Worm (Caenorhabditis elegans): ENCODE results near the gene daf-3.

The daf-3 gene

ce11 chrX:790593-790992 is 34.7 kb downstream of the daf-3 start:
- no peak for TF ChIP-seq nhr-237 (tag; optimal IDR thresholded peaks at IDR 0.05)
- no peak for TF ChIP-seq nhr-48 (tag; optimal IDR thresholded peaks at IDR 0.05)
- TF ChIP-seq Y75B8A.6 (GFP tag; IDR thresholded peaks at IDR 0.05) = no peak
- peak; percentile 92 for TF ChIP-seq aha-1 (tag)

- no peak for TF ChIP-seq saeg-2 (GFP tag; IDR thresholded peaks at IDR 0.05)
- no peak for TF ChIP-seq dve-1 (tag; optimal IDR thresholded peaks at IDR 0.05; ENCODE audit: insufficient read depth)
- no peak for TF ChIP-seq php-3 (GFP tag; IDR thresholded peaks at IDR 0.05)
- peak in 1 of 2 experiments; percentile 94 for TF ChIP-seq unc-62 (GFP tag; optimal IDR thresholded peaks at IDR 0.05 in 1 of 2)
- TF ChIP-seq unc-62 (tag; optimal IDR thresholded peaks at IDR 0.05) = no peak
Observed at ce11 chrX:789848-790247, 35.4 kb downstream of the daf-3 start.

DNA sequence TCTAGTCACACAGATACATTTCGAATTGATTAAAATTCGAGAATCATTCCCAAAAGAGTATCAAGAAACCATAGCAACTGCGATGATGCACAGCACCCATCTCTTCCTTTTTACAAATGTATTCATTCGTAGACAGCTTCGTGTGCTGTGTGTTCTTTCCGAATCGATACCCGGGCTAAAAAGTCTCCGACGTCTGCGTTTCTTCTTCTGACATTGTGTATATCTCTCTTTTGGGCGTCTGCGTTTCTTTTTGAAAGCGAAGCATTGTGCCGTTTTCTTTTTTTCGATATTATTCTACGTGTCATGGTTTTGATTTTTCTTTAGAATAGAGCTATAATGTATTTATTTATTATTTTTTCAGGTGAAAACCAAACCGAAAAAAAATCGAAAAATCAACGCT is 37.3 kb downstream of the daf-3 start, which contains the start of gene attf-5:
Gene attf-5, plus strand, starts transcription at position 362 of the 400 bp plus-strand sequence.
- no peak for TF ChIP-seq ZK337.2 (GFP tag; IDR thresholded peaks at IDR 0.05)
- peak; percentile 18 for TF ChIP-seq ceh-28 (tag; optimal IDR thresholded peaks at IDR 0.05)

- peak; percentile 36 for TF ChIP-seq F37D6.2 (tag; optimal IDR thresholded peaks at IDR 0.05)
- TF ChIP-seq F10B5.3 (tag; optimal IDR thresholded peaks at IDR 0.05) = peak; percentile 81
- TF ChIP-seq Y105C5A.15 (GFP tag; IDR thresholded peaks at IDR 0.05) = no peak
- TF ChIP-seq attf-4 (tag; optimal IDR thresholded peaks at IDR 0.05) = no peak
- 0 out of 2 replicates have a peak, but pooled peaks have one; percentile 30 for TF ChIP-seq hmg-1.1 (GFP tag; IDR thresholded peaks at IDR 0.05)
- TF ChIP-seq nhr-11 (tag; optimal IDR thresholded peaks at IDR 0.05) = no peak
- TF ChIP-seq nhr-28 (tag; optimal IDR thresholded peaks at IDR 0.05) = peak; percentile 18
- TF ChIP-seq rbr-2 (tag; optimal IDR thresholded peaks at IDR 0.05) = peak; percentile 42
- peak; percentile 34 for TF ChIP-seq mes-2 (tag; optimal IDR thresholded peaks at IDR 0.05; ENCODE audit: poor library complexity, severe bottlenecking)
- peak in 1 of 2 experiments; percentile 75 for TF ChIP-seq unc-62 (GFP tag; optimal IDR thresholded peaks at IDR 0.05 in 1 of 2)
- TF ChIP-seq unc-62 (tag; optimal IDR thresholded peaks at IDR 0.05) = no peak
- peak; percentile 50 for TF ChIP-seq duxl-1 (tag; optimal IDR thresholded peaks at IDR 0.05; ENCODE audit: poor library complexity)
Observed at ce11 chrX:785368-785767, 39.9 kb downstream of the daf-3 start.

- TF ChIP-seq unc-62 (GFP tag; optimal IDR thresholded peaks at IDR 0.05 in 1 of 2) (peak in 1 of 2 experiments; percentile 25), unc-62 (tag; optimal IDR thresholded peaks at IDR 0.05) (no peak), aha-1 (tag) (peak; percentile 25), fos-1 (tag; optimal IDR thresholded peaks at IDR 0.05) (no peak)
Observed at ce11 chrX:784853-785252, 40.4 kb downstream of the daf-3 start, which contains the start of gene T04G9.6. Gene T04G9.6, minus strand, starts transcription at chrX:784953.

DNA sequence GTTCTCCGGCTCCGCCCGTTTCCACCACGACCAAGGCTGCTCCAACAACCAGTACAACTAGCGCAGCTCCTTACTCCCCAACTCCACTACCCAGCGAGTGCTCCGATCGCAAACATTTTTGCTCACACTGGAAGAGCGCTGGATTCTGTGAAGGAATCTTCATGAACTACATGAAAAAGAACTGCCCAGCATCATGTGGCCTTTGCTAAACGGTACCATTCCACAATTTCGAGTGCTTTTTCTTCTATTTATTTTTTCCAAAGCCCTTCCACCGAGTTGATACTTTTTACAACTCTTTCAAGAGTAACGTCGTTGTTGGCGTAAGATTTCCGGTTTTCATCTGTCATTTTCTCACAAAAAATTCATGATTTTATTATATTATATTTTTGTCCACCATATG is 45.2 kb downstream of the daf-3 start:
- TF ChIP-seq unc-62 (GFP tag; optimal IDR thresholded peaks at IDR 0.05 in 1 of 2) = peak in 1 of 2 experiments; percentile 65
- TF ChIP-seq unc-62 (tag; optimal IDR thresholded peaks at IDR 0.05) = no peak
- no peak for TF ChIP-seq ama-1 (optimal IDR thresholded peaks at IDR 0.05)

- no peak for TF ChIP-seq daf-12 (tag; optimal IDR thresholded peaks at IDR 0.05)
- peak; percentile 97 for TF ChIP-seq aha-1 (tag)
- no peak for TF ChIP-seq daf-8 (GFP tag; IDR thresholded peaks at IDR 0.05)
- TF ChIP-seq ama-1 (optimal IDR thresholded peaks at IDR 0.05) = no peak
- no peak for TF ChIP-seq Y5F2A.4 (GFP tag; optimal IDR thresholded peaks at IDR 0.05)
Observed at ce11 chrX:779259-779658, 46.0 kb downstream of the daf-3 start.

DNA sequence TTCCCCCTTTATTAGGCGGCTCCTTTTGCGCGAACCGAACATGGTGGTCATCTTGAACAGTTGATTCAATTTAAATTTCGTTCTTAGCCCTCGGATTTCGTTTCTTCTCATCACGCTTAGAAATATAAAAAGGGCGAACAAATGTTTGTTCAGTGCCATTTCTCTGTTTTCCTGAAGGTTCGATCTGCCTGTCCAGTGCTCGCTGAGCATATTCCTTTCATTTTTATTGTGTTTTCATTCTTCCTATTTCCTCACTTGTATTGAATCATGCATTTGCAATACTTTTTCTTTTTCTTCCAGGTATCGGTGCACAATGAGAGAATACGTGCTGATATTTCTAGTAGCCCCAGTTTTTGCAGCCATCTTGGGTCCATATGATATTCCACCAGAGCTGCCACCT is 47.9 kb downstream of the daf-3 start, which contains the start of gene nas-15:
Gene nas-15, plus strand, starts transcription at position 301 of the 400 bp plus-strand sequence.
- TF ChIP-seq dpl-1 (GFP tag; optimal IDR thresholded peaks at IDR 0.05) = no peak
- no peak for TF ChIP-seq gei-8 (GFP tag; optimal IDR thresholded peaks at IDR 0.05)

All from whole organism, L4 larva.